Worm (Caenorhabditis elegans): Measurements from ENCODE around the gene F01D5.7.
A peak's percentile ranks its signal among the peaks of the same experiment; 100 is the strongest.

F01D5.7 gene

DNA sequence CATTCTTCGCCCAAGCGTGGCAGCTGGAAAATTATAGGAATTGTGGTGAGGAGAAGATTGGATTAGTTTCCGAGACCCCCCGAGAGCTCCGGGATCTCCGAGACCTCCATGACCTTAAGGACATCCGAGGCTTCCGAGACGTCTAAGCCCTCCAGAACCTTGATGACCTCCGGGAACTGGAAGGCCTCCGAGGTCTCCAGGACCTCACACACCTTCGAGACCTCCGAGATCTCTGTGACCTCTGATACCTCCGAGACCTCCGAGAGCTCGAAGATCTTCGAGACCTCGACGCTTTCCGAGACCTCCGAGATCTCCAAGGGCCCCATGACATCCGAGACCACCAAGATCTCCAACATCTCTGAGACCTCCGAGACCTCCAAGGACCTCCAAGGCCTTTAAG, 26.2 kb upstream of the F01D5.7 start (continued):
- TF ChIP-seq F16B12.6 (tag; optimal IDR thresholded peaks at IDR 0.05), result no peak
- TF ChIP-seq nhr-90 (tag; optimal IDR thresholded peaks at IDR 0.05; ENCODE audit: poor library complexity), result no peak

DNA sequence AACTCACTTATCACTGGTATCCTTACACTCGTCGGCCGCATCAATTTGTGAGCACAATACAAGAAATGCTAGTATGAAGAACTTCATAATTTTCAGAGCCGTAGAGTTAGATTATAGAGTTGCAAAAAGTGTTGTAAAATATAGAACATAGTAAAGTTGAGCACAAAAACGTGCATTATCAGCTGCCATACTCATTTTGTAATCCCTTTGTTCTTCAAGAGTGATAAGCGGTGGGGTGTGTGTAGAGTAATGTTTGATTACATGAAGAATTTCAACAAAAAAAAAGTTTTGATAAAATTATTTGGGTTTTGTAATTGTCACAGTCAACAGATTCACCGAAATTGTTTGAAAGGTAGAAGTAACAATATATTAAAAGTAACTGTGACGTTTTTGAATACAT, 25.5 kb upstream of the F01D5.7 start, which contains the start of the genes Y39G8B.13 and Y39G8B.10:
Y39G8B.13 (minus strand) TSS at position 125 of the 400 bp plus-strand sequence.
Y39G8B.10 (minus strand) TSS at position 193 of the 400 bp plus-strand sequence.
- TF ChIP-seq ceh-88 (GFP tag; IDR thresholded peaks at IDR 0.05) (no peak), pqm-1 (tag; optimal IDR thresholded peaks at IDR 0.05) (no peak), elt-2 (tag; optimal IDR thresholded peaks at IDR 0.05) (peak; percentile 60)

DNA sequence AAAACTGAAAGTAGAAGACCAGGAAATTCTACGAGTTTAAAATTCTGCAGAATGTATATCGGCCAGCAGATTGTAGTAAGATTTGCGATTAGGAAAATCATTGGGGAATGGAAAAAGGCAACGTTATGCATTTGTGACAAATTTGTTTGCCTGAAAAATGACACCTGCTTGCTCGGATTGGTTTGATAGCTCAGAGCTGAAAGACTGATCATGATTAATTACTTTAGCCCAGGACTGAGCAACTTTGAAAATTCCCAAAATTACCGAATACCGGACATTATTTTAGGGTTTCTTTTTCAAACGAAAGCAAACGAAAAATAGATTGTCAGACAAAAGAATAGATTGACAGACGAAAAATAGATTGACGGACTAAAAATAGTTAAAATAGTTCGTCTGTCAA, 23.9 kb upstream of the F01D5.7 start, which contains the start of gene sre-47:
sre-47 (minus strand) TSS at position 101 of the 400 bp plus-strand sequence.
- TF ChIP-seq efl-1 (optimal IDR thresholded peaks at IDR 0.05) (no peak), efl-1 (GFP tag; optimal IDR thresholded peaks at IDR 0.05 in 1 of 2) (peak in 1 of 2 experiments; percentile 76), mdl-1 (tag; optimal IDR thresholded peaks at IDR 0.05) (no peak)

DNA sequence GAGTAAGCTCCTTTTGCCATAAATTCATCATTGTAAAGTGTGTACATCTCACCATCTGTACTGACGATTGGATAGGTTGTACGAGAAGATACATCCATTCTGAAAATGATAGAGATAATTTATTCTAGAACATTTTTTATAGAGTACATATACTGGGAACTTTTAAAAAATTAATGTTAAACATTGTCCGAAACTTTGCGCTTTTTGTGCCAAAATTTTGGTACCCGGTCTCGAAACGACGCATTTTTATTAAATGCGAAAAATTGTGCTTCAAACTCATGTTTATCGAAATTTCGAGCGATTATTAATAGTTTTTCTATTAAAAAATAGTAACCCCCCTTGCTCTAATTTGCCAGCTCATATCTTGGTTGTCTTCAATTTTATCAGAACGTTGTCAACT, 16.7 kb upstream of the F01D5.7 start, which contains the start of gene Y39G8B.5:
Y39G8B.5 (minus strand) TSS at position 101 of the 400 bp plus-strand sequence.
- no peak for TF ChIP-seq skn-1 (tag; optimal IDR thresholded peaks at IDR 0.05)
- no peak for TF ChIP-seq efl-1 (optimal IDR thresholded peaks at IDR 0.05)
- peak in 1 of 2 experiments; percentile 6 for TF ChIP-seq efl-1 (GFP tag; optimal IDR thresholded peaks at IDR 0.05 in 1 of 2)

DNA sequence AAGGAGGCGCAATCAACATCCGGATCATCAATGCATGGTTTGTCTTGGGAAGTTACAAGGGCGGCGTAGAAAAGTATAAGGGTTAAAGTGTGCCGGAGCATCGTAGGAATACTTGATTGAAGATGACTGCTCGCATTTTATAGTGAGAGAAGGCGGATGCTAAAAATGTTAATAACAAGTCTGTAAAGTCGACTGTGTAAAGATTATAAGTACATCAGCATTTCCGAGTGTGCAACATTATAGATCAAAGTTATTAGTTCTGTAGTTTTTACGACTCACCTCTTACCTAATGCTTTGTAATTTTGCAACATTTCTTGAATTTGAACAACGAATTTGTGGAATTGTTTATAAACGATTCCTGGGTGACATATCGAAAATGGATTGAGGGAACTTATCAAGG, 13.5 kb upstream of the F01D5.7 start, which contains the start of gene Y39G8B.7:
Y39G8B.7 (minus strand) TSS at position 101 of the 400 bp plus-strand sequence.
- no peak for TF ChIP-seq lin-15B (tag; optimal IDR thresholded peaks at IDR 0.05)
- TF ChIP-seq zag-1 (tag; optimal IDR thresholded peaks at IDR 0.05), result no peak
- no peak for TF ChIP-seq nhr-12 (tag; optimal IDR thresholded peaks at IDR 0.05)
- no peak for TF ChIP-seq nhr-19 (GFP tag; conservative IDR thresholded peaks at IDR 0.05)
- TF ChIP-seq egl-13 (tag; optimal IDR thresholded peaks at IDR 0.05), result no peak
- TF ChIP-seq rnt-1 (tag; optimal IDR thresholded peaks at IDR 0.05), result no peak
- TF ChIP-seq hlh-17 (GFP tag; optimal IDR thresholded peaks at IDR 0.05; ENCODE audit: borderline replicate concordance), result no peak
- TF ChIP-seq grh-1 (GFP tag; IDR thresholded peaks at IDR 0.05), result no peak
- no peak for TF ChIP-seq nhr-77 (tag; optimal IDR thresholded peaks at IDR 0.05)
- TF ChIP-seq ztf-11 (tag; optimal IDR thresholded peaks at IDR 0.05), result no peak
- TF ChIP-seq nhr-85 (tag), result no peak
- no peak for TF ChIP-seq alr-1 (tag; optimal IDR thresholded peaks at IDR 0.05; ENCODE audit: borderline replicate concordance)
- TF ChIP-seq dpl-1 (GFP tag; optimal IDR thresholded peaks at IDR 0.05), result no peak

DNA sequence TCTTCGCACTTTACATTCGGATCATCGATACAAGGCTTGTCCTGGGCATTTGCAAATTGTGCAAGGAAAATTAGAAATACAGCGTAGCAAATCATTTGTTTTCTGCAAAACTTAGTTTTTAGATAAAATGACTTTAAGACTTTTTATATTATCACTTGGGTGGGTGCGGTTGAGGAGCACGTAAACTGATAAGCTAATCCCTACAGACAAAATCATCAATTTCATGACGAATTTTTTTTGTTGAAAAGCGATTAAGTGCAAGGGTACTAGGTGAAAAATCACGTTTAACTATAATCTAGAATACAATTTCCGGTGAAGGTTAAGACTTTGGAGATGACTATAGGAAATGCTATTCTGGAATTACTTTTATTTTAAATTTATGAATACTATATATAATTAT, 11.0 kb upstream of the F01D5.7 start, which contains the start of gene F01D5.1:
F01D5.1 (minus strand) TSS at position 105 of the 400 bp plus-strand sequence.
- TF ChIP-seq irx-1 (tag; optimal IDR thresholded peaks at IDR 0.05), result no peak
- peak; percentile 84 for TF ChIP-seq elt-2 (tag; optimal IDR thresholded peaks at IDR 0.05)

DNA sequence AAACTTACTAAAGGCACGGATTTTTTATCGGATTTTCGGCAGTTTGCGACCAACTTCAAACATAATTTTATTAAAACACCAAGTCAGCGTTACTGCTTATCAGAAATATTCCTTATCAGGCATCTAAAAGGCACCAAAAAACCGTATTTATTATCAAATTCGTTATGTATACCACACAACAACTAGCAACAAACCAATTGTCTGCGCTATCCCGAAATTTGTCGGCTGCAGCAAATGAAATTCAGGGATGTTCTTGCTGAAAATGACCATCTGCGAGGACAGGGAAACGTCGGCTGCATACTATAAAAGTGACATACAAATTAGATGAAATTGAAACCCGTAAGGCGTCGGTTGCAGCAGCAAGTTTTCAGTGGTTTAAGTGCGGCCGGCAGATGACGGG, 10.5 kb upstream of the F01D5.7 start:
- TF ChIP-seq unc-98 (GFP tag; IDR thresholded peaks at IDR 0.05) (no peak), dsc-1 (tag; optimal IDR thresholded peaks at IDR 0.05) (no peak), pag-3 (tag; optimal IDR thresholded peaks at IDR 0.05; ENCODE audit: borderline replicate concordance, insufficient read depth) (no peak), skn-1 (tag; optimal IDR thresholded peaks at IDR 0.05) (no peak), zip-4 (GFP tag; optimal IDR thresholded peaks at IDR 0.05) (no peak), ceh-82 (tag; optimal IDR thresholded peaks at IDR 0.05) (no peak), zag-1 (tag; optimal IDR thresholded peaks at IDR 0.05) (no peak), mef-2 (tag; optimal IDR thresholded peaks at IDR 0.05) (no peak), tbx-2 (tag; optimal IDR thresholded peaks at IDR 0.05) (no peak), xbp-1 (tag; optimal IDR thresholded peaks at IDR 0.05) (no peak), egl-13 (tag; optimal IDR thresholded peaks at IDR 0.05) (no peak), efl-3 (GFP tag; optimal IDR thresholded peaks at IDR 0.05) (no peak), nhr-20 (tag; optimal IDR thresholded peaks at IDR 0.05) (no peak), snu-23 (GFP tag; optimal IDR thresholded peaks at IDR 0.05) (no peak), nhr-76 (tag; optimal IDR thresholded peaks at IDR 0.05) (no peak), grh-1 (GFP tag; IDR thresholded peaks at IDR 0.05) (no peak), aly-2 (tag; optimal IDR thresholded peaks at IDR 0.05) (no peak), aha-1 (tag; optimal IDR thresholded peaks at IDR 0.05) (no peak), tlp-1 (tag; optimal IDR thresholded peaks at IDR 0.05) (no peak), ztf-4 (tag; optimal IDR thresholded peaks at IDR 0.05) (no peak)

All from whole organism, L1 larva.